Worm (Caenorhabditis elegans): Measurements from ENCODE around the gene cbn-1.

- TF ChIP-seq ceh-100 (GFP tag; IDR thresholded peaks at IDR 0.05) (0 out of 2 replicates have a peak, but pooled peaks have one; percentile 14), D2030.7 (GFP tag; IDR thresholded peaks at IDR 0.05) (0 out of 2 replicates have a peak, but pooled peaks have one; percentile 48), rec-8 (tag; optimal IDR thresholded peaks at IDR 0.05) (no peak), snpc-4 (GFP tag; optimal IDR thresholded peaks at IDR 0.05) (no peak), snpc-4 (tag; optimal IDR thresholded peaks at IDR 0.05) (peak in 3 of 4 experiments; percentile 24 to 52 (median 41)), unc-62 (GFP tag; optimal IDR thresholded peaks at IDR 0.05) (no peak), nfyb-1 (GFP tag; IDR thresholded peaks at IDR 0.05) (peak; percentile 69; the same call in 1 of the 2 replicates), unc-130 (GFP tag; optimal IDR thresholded peaks at IDR 0.05) (no peak)
Measured at ce11 chrII:285627-286550, 46.4 kb downstream of the cbn-1 start, which contains the start of gene B0432.10.
